Fruit fly (Drosophila melanogaster): ENCODE results near the gene CG5116.

CG5116 gene

DNA sequence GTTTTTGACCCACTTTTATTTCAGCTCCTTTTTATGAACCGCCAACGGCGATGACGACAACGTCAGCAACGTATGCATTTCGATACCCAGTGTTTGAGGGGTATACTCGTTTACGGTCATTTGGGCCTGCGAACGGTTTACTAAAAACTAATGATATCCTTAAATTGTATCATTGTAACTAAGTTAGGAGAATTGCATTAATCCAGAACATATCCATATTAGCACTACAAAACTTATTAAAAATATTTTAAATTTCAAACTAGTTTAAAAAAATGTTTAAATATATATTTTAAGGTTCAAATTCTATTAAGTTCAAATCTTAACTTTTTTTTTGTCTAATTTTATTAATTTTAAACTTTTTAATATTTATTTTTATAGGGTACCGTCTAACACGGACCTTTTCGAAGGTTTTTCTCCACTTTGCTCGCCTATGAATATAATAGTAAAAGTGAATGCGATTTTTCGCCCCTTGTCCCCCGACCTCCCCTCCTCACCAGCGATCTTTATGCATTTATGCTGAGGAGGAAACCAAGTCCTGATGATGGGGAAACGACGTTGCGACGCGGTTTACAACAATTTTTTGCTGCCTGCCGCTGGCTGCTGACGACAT is 23.6 kb upstream of the CG5116 start (continued):
- no peak for TF ChIP-seq ATbp (GFP tag; optimal IDR thresholded peaks at IDR 0.05)
- TF ChIP-seq CG9609 (GFP tag; optimal IDR thresholded peaks at IDR 0.05): no peak
- no peak for TF ChIP-seq CG9876 (GFP tag; optimal IDR thresholded peaks at IDR 0.05)
- TF ChIP-seq sens (GFP tag): peak; percentile 80
- no peak for TF ChIP-seq slp2 (GFP tag; optimal IDR thresholded peaks at IDR 0.05)
- no peak for TF ChIP-seq CkIIα-i1 (GFP tag; IDR thresholded peaks at IDR 0.05)
- TF ChIP-seq tio (GFP tag; optimal IDR thresholded peaks at IDR 0.05): no peak
- no peak for TF ChIP-seq mam (GFP tag; optimal IDR thresholded peaks at IDR 0.05)
- TF ChIP-seq Usf (GFP tag; optimal IDR thresholded peaks at IDR 0.05): no peak
- TF ChIP-seq Hey (tag; optimal IDR thresholded peaks at IDR 0.05): no peak
- TF ChIP-seq CG2678 (tag; optimal IDR thresholded peaks at IDR 0.05): peak; percentile 45
- TF ChIP-seq tll (GFP tag; optimal IDR thresholded peaks at IDR 0.05): no peak
- no peak for TF ChIP-seq CG4820 (GFP tag; optimal IDR thresholded peaks at IDR 0.05)
- TF ChIP-seq z (GFP tag; IDR thresholded peaks at IDR 0.05): no peak
- peak in 1 of 3 experiments; percentile 36 for TF ChIP-seq lola (GFP tag; optimal IDR thresholded peaks at IDR 0.05)
- no peak for TF ChIP-seq CG8290 (GFP tag; optimal IDR thresholded peaks at IDR 0.05)
- no peak for TF ChIP-seq CG8290 (tag; optimal IDR thresholded peaks at IDR 0.05)
- TF ChIP-seq CG16813 (GFP tag; IDR thresholded peaks at IDR 0.05; ENCODE audit: partially characterized antibody): no peak
- TF ChIP-seq Blimp-1 (GFP tag; optimal IDR thresholded peaks at IDR 0.05): peak; percentile 26
- TF ChIP-seq CG9437 (GFP tag; optimal IDR thresholded peaks at IDR 0.05): no peak
- no peak for TF ChIP-seq pnt (GFP tag; optimal IDR thresholded peaks at IDR 0.05)
- TF ChIP-seq ro (GFP tag; IDR thresholded peaks at IDR 0.05): no peak
- TF ChIP-seq dati (GFP tag; IDR thresholded peaks at IDR 0.05): no peak
- peak; percentile 49 for TF ChIP-seq Xrp1 (GFP tag; IDR thresholded peaks at IDR 0.05)
- TF ChIP-seq Six4 (GFP tag; optimal IDR thresholded peaks at IDR 0.05): no peak
- TF ChIP-seq CG6683 (GFP tag; optimal IDR thresholded peaks at IDR 0.05): no peak
- TF ChIP-seq Ets65A (GFP tag): no peak
- no peak for TF ChIP-seq ac (GFP tag; optimal IDR thresholded peaks at IDR 0.05)
- TF ChIP-seq Max (GFP tag; optimal IDR thresholded peaks at IDR 0.05): no peak
- no peak for TF ChIP-seq pzg (GFP tag; optimal IDR thresholded peaks at IDR 0.05)
- no peak for TF ChIP-seq NfI (GFP tag; optimal IDR thresholded peaks at IDR 0.05)
- no peak for TF ChIP-seq sna (GFP tag; IDR thresholded peaks at IDR 0.05; ENCODE audit: partially characterized antibody)
- TF ChIP-seq ranshi (GFP tag; IDR thresholded peaks at IDR 0.05): no peak
- TF ChIP-seq Atf3 (GFP tag; optimal IDR thresholded peaks at IDR 0.05): no peak
- TF ChIP-seq bab2 (GFP tag; optimal IDR thresholded peaks at IDR 0.05): no peak
- no peak for TF ChIP-seq CG15514 (GFP tag; optimal IDR thresholded peaks at IDR 0.05)
- peak; percentile 64 for TF ChIP-seq CG10979 (tag; optimal IDR thresholded peaks at IDR 0.05)
- no peak for TF ChIP-seq NC2β (GFP tag; optimal IDR thresholded peaks at IDR 0.05)
- no peak for TF ChIP-seq CG11723 (GFP tag; optimal IDR thresholded peaks at IDR 0.05)
- peak; percentile 38 for TF ChIP-seq dmrt99B (tag; optimal IDR thresholded peaks at IDR 0.05)
- no peak for TF ChIP-seq BEAF-32 (GFP tag; optimal IDR thresholded peaks at IDR 0.05)
- TF ChIP-seq CG18262 (tag; optimal IDR thresholded peaks at IDR 0.05): peak; percentile 53
- no peak for TF ChIP-seq CG2116 (GFP tag; optimal IDR thresholded peaks at IDR 0.05)
- TF ChIP-seq zen (tag; optimal IDR thresholded peaks at IDR 0.05): peak; percentile 11
- no peak for TF ChIP-seq CG7786 (GFP tag; optimal IDR thresholded peaks at IDR 0.05)
- TF ChIP-seq CG3407 (GFP tag; optimal IDR thresholded peaks at IDR 0.05): no peak
- TF ChIP-seq CG14710 (tag; optimal IDR thresholded peaks at IDR 0.05): peak; percentile 11
- TF ChIP-seq row (GFP tag; IDR thresholded peaks at IDR 0.05): peak; percentile 24; the same call in 1 of the 3 replicates
- TF ChIP-seq Sox102F (GFP tag; optimal IDR thresholded peaks at IDR 0.05): peak; percentile 46
- no peak for TF ChIP-seq CG1603 (tag; optimal IDR thresholded peaks at IDR 0.05)

Measured in whole organism, embryonic.